Worm (Caenorhabditis elegans) whole organism, L3 larva: Measurements from ENCODE around the gene rab-6.2.

ENCODE experiments used
- egl-27 ChIP-seq: sonication (generic microtip); optimal IDR thresholded peaks from 4 replicates; lab custom pipeline; 2017; ENCODE audit warnings: missing biosample characterization, missing genetic modification reagents, missing genetic modification characterization
- nhr-12 ChIP-seq: fragments of 150-350 bp; optimal IDR thresholded peaks from 2 replicates; lab custom pipeline; 2014; ENCODE audit warnings: missing biosample characterization, missing genetic modification characterization
- nhr-23 ChIP-seq: fragments of 150-350 bp; optimal IDR thresholded peaks from 2 replicates; lab custom pipeline; 2014; ENCODE audit warnings: missing biosample characterization, missing genetic modification reagents, missing genetic modification characterization
- nhr-25 ChIP-seq: sonication (generic microtip); optimal IDR thresholded peaks from 2 replicates; lab custom pipeline; 2017; ENCODE audit warnings: missing biosample characterization, missing genetic modification characterization
- skn-1 ChIP-seq: fragments of 150-350 bp; optimal IDR thresholded peaks from 2 replicates; lab custom pipeline; 2014; ENCODE audit warnings: missing biosample characterization, missing genetic modification characterization

- TF ChIP-seq nhr-25 (tag; lab: Kevin White, UChicago) (no peak), nhr-23 (tag; lab: Kevin White, UChicago) (no peak), nhr-12 (tag; lab: Kevin White, UChicago) (no peak), skn-1 (tag; lab: Kevin White, UChicago) (no peak), egl-27 (tag; lab: Kevin White, UChicago) (no peak)
Observed at ce11 chrX:17230108-17230507, 7.8 kb downstream of the rab-6.2 start, which contains the start of gene T25G12.6.
